Worm (Caenorhabditis elegans) whole organism, mixed stage, embryonic: ENCODE measurements around the gene C05C12.6.

Experiments
- M03D4.4 ChIP-seq: sonication (generic microtip); optimal IDR thresholded peaks from 2 replicates; lab custom pipeline; 2017; ENCODE audit warnings: mild to moderate bottlenecking, missing genetic modification characterization, missing compliant biosample characterization
- bed-3 ChIP-seq: fragments of 200-800 bp; sonication (Bioruptor generic); optimal IDR thresholded peaks from 3 replicates; lab custom pipeline; 2018; ENCODE audit warnings: mild to moderate bottlenecking, missing genetic modification characterization, moderate library complexity, missing compliant biosample characterization
- blmp-1 ChIP-seq: fragments of 150-350 bp; optimal IDR thresholded peaks from 2 replicates; lab custom pipeline; 2014; ENCODE audit warnings: missing biosample characterization, missing genetic modification characterization
- ceh-39 ChIP-seq: fragments of 150-350 bp; optimal IDR thresholded peaks from 2 replicates; lab custom pipeline; 2014; ENCODE audit warnings: missing biosample characterization, missing genetic modification characterization
- ceh-43 ChIP-seq: fragments of 200-800 bp; sonication (Bioruptor generic); optimal IDR thresholded peaks from 2 replicates; lab custom pipeline; 2018; ENCODE audit warnings: mild to moderate bottlenecking, missing genetic modification characterization, moderate library complexity, missing compliant biosample characterization
- ceh-83 ChIP-seq: fragments of 200-800 bp; sonication (Bioruptor generic); optimal IDR thresholded peaks from 2 replicates; lab custom pipeline; 2018; ENCODE audit warnings: mild to moderate bottlenecking, missing genetic modification characterization, missing compliant biosample characterization
- ces-1 ChIP-seq: fragments of 150-350 bp; optimal IDR thresholded peaks from 2 replicates; lab custom pipeline; 2014; ENCODE audit warnings: missing biosample characterization, missing genetic modification reagents, missing genetic modification characterization
- cnd-1 ChIP-seq: fragments of 200-800 bp; sonication (Bioruptor generic); optimal IDR thresholded peaks from 2 replicates; lab custom pipeline; 2018; ENCODE audit warnings: mild to moderate bottlenecking, missing genetic modification characterization, missing compliant biosample characterization
- drap-1 ChIP-seq: fragments of 200-800 bp; sonication (Bioruptor generic); optimal IDR thresholded peaks from 3 replicates; lab custom pipeline; 2018; ENCODE audit warnings: mild to moderate bottlenecking, missing genetic modification characterization, missing compliant biosample characterization
- elt-1 ChIP-seq: sonication (generic microtip); optimal IDR thresholded peaks from 2 replicates; lab custom pipeline; 2017; ENCODE audit warnings: missing genetic modification characterization, mild to moderate bottlenecking, missing compliant biosample characterization, antibody characterized with exemption, moderate library complexity, borderline replicate concordance; ENCODE audit not compliant: insufficient read depth
- flh-1 ChIP-seq: fragments of 200-800 bp; sonication (Bioruptor generic); optimal IDR thresholded peaks from 2 replicates; lab custom pipeline; 2018; ENCODE audit warnings: mild to moderate bottlenecking, missing genetic modification characterization, moderate library complexity, missing compliant biosample characterization
- ham-2 ChIP-seq: fragments of 200-800 bp; sonication (Bioruptor generic); optimal IDR thresholded peaks from 2 replicates; lab custom pipeline; 2018; ENCODE audit warnings: mild to moderate bottlenecking, missing genetic modification characterization, missing compliant biosample characterization
- hlh-1 ChIP-seq: fragments of 150-350 bp; optimal IDR thresholded peaks from 2 replicates; lab custom pipeline; 2014; ENCODE audit warnings: missing biosample characterization, missing genetic modification reagents, missing genetic modification characterization
- lin-13 ChIP-seq: fragments of 150-350 bp; optimal IDR thresholded peaks from 2 replicates; lab custom pipeline; 2014; ENCODE audit warnings: missing biosample characterization, missing genetic modification characterization
- lin-32 ChIP-seq: fragments of 200-800 bp; sonication (Bioruptor generic); optimal IDR thresholded peaks from 2 replicates; lab custom pipeline; 2018; ENCODE audit warnings: mild to moderate bottlenecking, missing genetic modification characterization, missing compliant biosample characterization
- lsy-2 ChIP-seq: fragments of 150-350 bp; optimal IDR thresholded peaks from 2 replicates; lab custom pipeline; 2014; ENCODE audit warnings: missing biosample characterization, missing genetic modification characterization
- mab-5 ChIP-seq: fragments of 150-350 bp; optimal IDR thresholded peaks from 2 replicates; lab custom pipeline; 2014; ENCODE audit warnings: missing biosample characterization, missing genetic modification characterization
- mep-1 ChIP-seq: fragments of 150-350 bp; optimal IDR thresholded peaks from 2 replicates; lab custom pipeline; 2017; ENCODE audit warnings: missing biosample characterization, missing genetic modification reagents, missing genetic modification characterization, inconsistent platforms
- nhr-12 ChIP-seq: fragments of 150-350 bp; optimal IDR thresholded peaks from 2 replicates; lab custom pipeline; 2014; ENCODE audit warnings: missing biosample characterization, missing genetic modification characterization
- nhr-237 ChIP-seq: fragments of 150-350 bp; optimal IDR thresholded peaks from 2 replicates; lab custom pipeline; 2014; ENCODE audit warnings: missing biosample characterization, missing genetic modification characterization
- nhr-28 ChIP-seq: fragments of 150-350 bp; optimal IDR thresholded peaks from 2 replicates; lab custom pipeline; 2014; ENCODE audit warnings: missing biosample characterization, missing genetic modification characterization
- nhr-76 ChIP-seq: sonication (generic microtip); optimal IDR thresholded peaks from 2 replicates; lab custom pipeline; 2017; ENCODE audit warnings: missing biosample characterization, missing genetic modification characterization
- pha-4 ChIP-seq: fragments of 150-350 bp; optimal IDR thresholded peaks from 2 replicates; lab custom pipeline; 2018; ENCODE audit warnings: missing biosample characterization, missing genetic modification reagents, missing genetic modification characterization
- sem-2 ChIP-seq: fragments of 200-800 bp; sonication (Bioruptor generic); optimal IDR thresholded peaks from 2 replicates; lab custom pipeline; 2018; ENCODE audit warnings: mild to moderate bottlenecking, missing genetic modification characterization, missing compliant biosample characterization
- snpc-4 ChIP-seq: fragments of 150-350 bp; optimal IDR thresholded peaks from 2 replicates; lab custom pipeline; 2014; ENCODE audit warnings: missing biosample characterization, missing genetic modification characterization
- tbx-8 ChIP-seq: fragments of 200-800 bp; sonication (Bioruptor generic); optimal IDR thresholded peaks from 2 replicates; lab custom pipeline; 2018; ENCODE audit warnings: mild to moderate bottlenecking, missing genetic modification characterization, moderate library complexity, missing compliant biosample characterization
- unc-120 ChIP-seq: sonication (generic microtip); optimal IDR thresholded peaks from 2 replicates; lab custom pipeline; 2017; ENCODE audit warnings: missing genetic modification characterization, missing compliant biosample characterization; ENCODE audit not compliant: poor library complexity, severe bottlenecking
- unc-39 ChIP-seq: fragments of 150-350 bp; optimal IDR thresholded peaks from 2 replicates; lab custom pipeline; 2014; ENCODE audit warnings: missing biosample characterization, missing genetic modification characterization
- unc-62 ChIP-seq: fragments of 150-350 bp; optimal IDR thresholded peaks from 2 replicates; lab custom pipeline; 2014; ENCODE audit warnings: missing biosample characterization, missing genetic modification reagents, missing genetic modification characterization
- zip-8 ChIP-seq: fragments of 150-350 bp; optimal IDR thresholded peaks from 2 replicates; lab custom pipeline; 2014; ENCODE audit warnings: missing biosample characterization, missing genetic modification characterization

Gene C05C12.6

ce11 chrIV:11247434-11247833 is 6.2 kb upstream of the C05C12.6 start:
- TF ChIP-seq M03D4.4 (tag; lab: Kevin White, UChicago): no peak

ce11 chrIV:11235755-11236154 is 5.5 kb downstream of the C05C12.6 start:
- TF ChIP-seq ces-1 (peak; percentile 34), nhr-28 (tag; lab: Kevin White, UChicago) (no peak)

- no peak for TF ChIP-seq ces-1
Measured at ce11 chrIV:11231376-11231775, 9.9 kb downstream of the C05C12.6 start.

- TF ChIP-seq bed-3 (no peak), unc-120 (tag; lab: Kevin White, UChicago) (no peak), tbx-8 (GFP tag; lab: Kevin White, UChicago) (no peak), nhr-76 (tag; lab: Kevin White, UChicago) (no peak), sem-2 (GFP tag; lab: Kevin White, UChicago) (no peak), mab-5 (tag; lab: Kevin White, UChicago) (no peak), unc-62 (GFP tag; lab: Kevin White, UChicago) (no peak), ceh-39 (tag; lab: Kevin White, UChicago) (no peak), unc-39 (tag; lab: Kevin White, UChicago) (no peak), pha-4 (tag; lab: Kevin White, UChicago) (no peak), ham-2 (no peak), lin-32 (GFP tag; lab: Kevin White, UChicago) (no peak), M03D4.4 (tag; lab: Kevin White, UChicago) (no peak), ceh-43 (no peak), ceh-83 (GFP tag; lab: Kevin White, UChicago) (no peak)
Measured at ce11 chrIV:11230069-11230468, 11.2 kb downstream of the C05C12.6 start, which contains the start of gene best-7. Gene best-7 (minus strand): TSS chrIV:11230307.

- TF ChIP-seq ham-2 (no peak), lin-32 (GFP tag; lab: Kevin White, UChicago) (no peak), bed-3 (no peak), hlh-1 (tag; lab: Kevin White, UChicago) (no peak), cnd-1 (tag; lab: Kevin White, UChicago) (no peak), tbx-8 (GFP tag; lab: Kevin White, UChicago) (no peak), unc-120 (tag; lab: Kevin White, UChicago) (no peak), ceh-39 (tag; lab: Kevin White, UChicago) (no peak), lsy-2 (no peak), drap-1 (GFP tag; lab: Kevin White, UChicago) (no peak), M03D4.4 (tag; lab: Kevin White, UChicago) (no peak), unc-62 (GFP tag; lab: Kevin White, UChicago) (no peak), zip-8 (no peak), ces-1 (no peak), elt-1 (tag; lab: Kevin White, UChicago) (no peak), nhr-28 (tag; lab: Kevin White, UChicago) (no peak), unc-39 (tag; lab: Kevin White, UChicago) (no peak), mep-1 (tag; lab: Kevin White, UChicago) (no peak), pha-4 (tag; lab: Kevin White, UChicago) (no peak), flh-1 (GFP tag; lab: Kevin White, UChicago) (no peak)
Measured at ce11 chrIV:11229013-11229412, 12.3 kb downstream of the C05C12.6 start.

ce11 chrIV:11226545-11226944 is 14.7 kb downstream of the C05C12.6 start:
- no peak for TF ChIP-seq M03D4.4 (tag; lab: Kevin White, UChicago)
- TF ChIP-seq pha-4 (tag; lab: Kevin White, UChicago): no peak
- no peak for TF ChIP-seq lsy-2
- TF ChIP-seq drap-1 (GFP tag; lab: Kevin White, UChicago): no peak
- no peak for TF ChIP-seq flh-1 (GFP tag; lab: Kevin White, UChicago)
- no peak for TF ChIP-seq lin-13 (tag; lab: Kevin White, UChicago)
- TF ChIP-seq ces-1: no peak

ce11 chrIV:11225206-11225605 is 16.1 kb downstream of the C05C12.6 start, which contains the start of gene col-125:
Gene col-125 (plus strand): TSS chrIV:11225506.
- TF ChIP-seq ceh-83 (GFP tag; lab: Kevin White, UChicago) (no peak), cnd-1 (tag; lab: Kevin White, UChicago) (no peak), lin-32 (GFP tag; lab: Kevin White, UChicago) (no peak), zip-8 (no peak), pha-4 (tag; lab: Kevin White, UChicago) (no peak), blmp-1 (tag; lab: Kevin White, UChicago) (no peak), nhr-12 (tag; lab: Kevin White, UChicago) (no peak), snpc-4 (tag; lab: Kevin White, UChicago) (no peak), lin-13 (tag; lab: Kevin White, UChicago) (no peak), sem-2 (GFP tag; lab: Kevin White, UChicago) (no peak), nhr-76 (tag; lab: Kevin White, UChicago) (no peak), hlh-1 (tag; lab: Kevin White, UChicago) (no peak), ceh-43 (no peak), M03D4.4 (tag; lab: Kevin White, UChicago) (no peak), drap-1 (GFP tag; lab: Kevin White, UChicago) (no peak), ceh-39 (tag; lab: Kevin White, UChicago) (no peak), tbx-8 (GFP tag; lab: Kevin White, UChicago) (no peak), elt-1 (tag; lab: Kevin White, UChicago) (no peak), nhr-237 (no peak)
